Fruit fly (Drosophila melanogaster): ENCODE measurements around the gene CG33710.

CG33710 gene

DNA sequence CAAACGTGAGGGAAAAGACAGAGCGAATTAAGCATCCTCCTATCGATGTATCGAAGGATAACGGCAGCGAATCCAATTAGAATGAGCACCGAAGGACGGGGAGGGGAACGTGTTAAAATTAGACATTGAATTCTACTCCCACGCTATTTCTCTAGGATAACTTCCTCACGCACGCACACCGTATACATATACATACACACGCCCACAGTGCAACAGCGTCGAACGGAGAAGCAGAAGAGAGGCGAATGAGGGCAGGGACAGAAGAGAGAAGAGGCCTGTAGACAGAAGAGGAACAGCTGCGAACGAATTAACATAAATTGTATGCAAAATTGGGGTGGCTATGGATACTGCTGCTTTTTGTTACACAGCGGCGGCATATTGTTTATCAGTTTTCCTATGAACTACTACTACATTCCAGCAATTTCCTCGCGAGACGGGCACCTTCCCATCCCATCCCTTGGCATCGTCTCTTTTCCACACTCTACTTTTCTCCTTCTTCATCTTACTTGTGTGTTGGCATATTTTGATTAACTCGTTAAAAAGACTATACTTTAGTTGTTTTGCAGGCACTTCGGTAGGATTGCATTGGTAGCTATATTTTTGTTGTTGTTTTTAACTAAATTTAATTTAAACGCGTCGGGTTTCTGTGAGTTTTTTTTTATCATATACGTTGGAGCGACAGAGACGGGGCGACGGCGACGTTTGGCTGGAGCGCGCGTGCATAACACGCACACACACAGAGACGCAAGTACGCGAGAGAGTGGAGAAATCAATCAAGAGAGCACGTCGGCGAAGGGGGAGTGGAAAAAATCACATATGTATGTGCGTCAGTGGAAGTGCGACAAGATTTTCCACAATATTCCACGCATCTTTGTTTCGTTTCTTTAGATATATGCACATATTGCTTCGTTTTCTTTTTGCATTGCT is 44.1 kb downstream of the CG33710 start (continued):
- TF ChIP-seq Trl (optimal IDR thresholded peaks at IDR 0.05) (peak; percentile 78 to 79), Trl (GFP tag; optimal IDR thresholded peaks at IDR 0.05) (peak; percentile 15), chif (GFP tag; optimal IDR thresholded peaks at IDR 0.05) (no peak), CG32767 (GFP tag; IDR thresholded peaks at IDR 0.05) (peak; percentile 6; the same call in 1 of the 2 replicates), CG2889 (GFP tag; IDR thresholded peaks at IDR 0.05) (no peak), pzg (GFP tag; optimal IDR thresholded peaks at IDR 0.05) (no peak), Chrac-16 (GFP tag; optimal IDR thresholded peaks at IDR 0.05) (no peak), sens (GFP tag) (peak; percentile 72), CG17385 (GFP tag; optimal IDR thresholded peaks at IDR 0.05) (peak; percentile 14), cas (GFP tag; IDR thresholded peaks at IDR 0.05) (no peak), fru (optimal IDR thresholded peaks at IDR 0.05) (no peak), CG14860 (GFP tag; IDR thresholded peaks at IDR 0.05; ENCODE audit: partially characterized antibody) (no peak), CG8089 (GFP tag; optimal IDR thresholded peaks at IDR 0.05) (no peak), CG17912 (GFP tag; optimal IDR thresholded peaks at IDR 0.05) (no peak), CG12769 (tag; optimal IDR thresholded peaks at IDR 0.05) (peak; percentile 55), Side (GFP tag; optimal IDR thresholded peaks at IDR 0.05) (no peak), CG9609 (GFP tag; optimal IDR thresholded peaks at IDR 0.05) (no peak), CG7357 (GFP tag; IDR thresholded peaks at IDR 0.05) (no peak), Sin3A (optimal IDR thresholded peaks at IDR 0.05) (no peak), Max (GFP tag; optimal IDR thresholded peaks at IDR 0.05) (no peak), gro (GFP tag; optimal IDR thresholded peaks at IDR 0.05) (peak; percentile 11), Blimp-1 (GFP tag; optimal IDR thresholded peaks at IDR 0.05) (no peak), Spps (tag; optimal IDR thresholded peaks at IDR 0.05) (no peak), Atf6 (GFP tag; IDR thresholded peaks at IDR 0.05) (no peak), MBD-R2 (GFP tag; IDR thresholded peaks at IDR 0.05) (no peak), Scr (GFP tag; IDR thresholded peaks at IDR 0.05; ENCODE audit: partially characterized antibody) (peak; percentile 35), vnd (GFP tag; IDR thresholded peaks at IDR 0.05; ENCODE audit: partially characterized antibody) (no peak), kni (GFP tag; optimal IDR thresholded peaks at IDR 0.05) (peak; percentile 9), CG34224 (GFP tag; IDR thresholded peaks at IDR 0.05; ENCODE audit: partially characterized antibody) (no peak), Stat92E (GFP tag; optimal IDR thresholded peaks at IDR 0.05) (no peak), CG16815 (GFP tag; optimal IDR thresholded peaks at IDR 0.05) (no peak), CG15073 (GFP tag; optimal IDR thresholded peaks at IDR 0.05) (no peak), NC2β (GFP tag; optimal IDR thresholded peaks at IDR 0.05) (no peak), HmgD (GFP tag; optimal IDR thresholded peaks at IDR 0.05) (no peak), CG1233 (GFP tag; optimal IDR thresholded peaks at IDR 0.05) (no peak), CG15479 (GFP tag; optimal IDR thresholded peaks at IDR 0.05) (no peak), fd96Cb (tag; optimal IDR thresholded peaks at IDR 0.05) (no peak), bbx (GFP tag; IDR thresholded peaks at IDR 0.05; ENCODE audit: partially characterized antibody) (0 out of 2 replicates have a peak, but pooled peaks have one; percentile 34), CG3847 (GFP tag; IDR thresholded peaks at IDR 0.05) (no peak), stc (GFP tag; IDR thresholded peaks at IDR 0.05) (no peak), ewg (GFP tag; optimal IDR thresholded peaks at IDR 0.05) (no peak), CG11456 (GFP tag; IDR thresholded peaks at IDR 0.05) (no peak), dm (GFP tag; optimal IDR thresholded peaks at IDR 0.05) (no peak), CG11398 (GFP tag; optimal IDR thresholded peaks at IDR 0.05) (no peak), CG15269 (tag; optimal IDR thresholded peaks at IDR 0.05) (no peak), Aef1 (GFP tag; IDR thresholded peaks at IDR 0.05) (no peak), tup (GFP tag; optimal IDR thresholded peaks at IDR 0.05) (no peak), exex (tag; optimal IDR thresholded peaks at IDR 0.05) (peak; percentile 5), salm (tag; optimal IDR thresholded peaks at IDR 0.05) (no peak), Hand (GFP tag; optimal IDR thresholded peaks at IDR 0.05) (peak; percentile 49)

Measured in whole organism, embryonic.